Worm (Caenorhabditis elegans) whole organism, mixed stage, embryonic: ENCODE data around the gene mdt-27.

Experiments used
- M03D4.4 ChIP-seq: sonication (generic microtip); optimal IDR thresholded peaks from 2 replicates; lab custom pipeline; 2017; ENCODE audit warnings: mild to moderate bottlenecking, missing genetic modification characterization, missing compliant biosample characterization
- bed-3 ChIP-seq: fragments of 200-800 bp; sonication (Bioruptor generic); optimal IDR thresholded peaks from 3 replicates; lab custom pipeline; 2018; ENCODE audit warnings: mild to moderate bottlenecking, missing genetic modification characterization, moderate library complexity, missing compliant biosample characterization
- blmp-1 ChIP-seq: fragments of 150-350 bp; optimal IDR thresholded peaks from 2 replicates; lab custom pipeline; 2014; ENCODE audit warnings: missing biosample characterization, missing genetic modification characterization
- ceh-39 ChIP-seq: fragments of 150-350 bp; optimal IDR thresholded peaks from 2 replicates; lab custom pipeline; 2014; ENCODE audit warnings: missing biosample characterization, missing genetic modification characterization
- ceh-43 ChIP-seq: fragments of 200-800 bp; sonication (Bioruptor generic); optimal IDR thresholded peaks from 2 replicates; lab custom pipeline; 2018; ENCODE audit warnings: mild to moderate bottlenecking, missing genetic modification characterization, moderate library complexity, missing compliant biosample characterization
- ceh-83 ChIP-seq: fragments of 200-800 bp; sonication (Bioruptor generic); optimal IDR thresholded peaks from 2 replicates; lab custom pipeline; 2018; ENCODE audit warnings: mild to moderate bottlenecking, missing genetic modification characterization, missing compliant biosample characterization
- ces-1 ChIP-seq: fragments of 150-350 bp; optimal IDR thresholded peaks from 2 replicates; lab custom pipeline; 2014; ENCODE audit warnings: missing biosample characterization, missing genetic modification reagents, missing genetic modification characterization
- cnd-1 ChIP-seq: fragments of 200-800 bp; sonication (Bioruptor generic); optimal IDR thresholded peaks from 2 replicates; lab custom pipeline; 2018; ENCODE audit warnings: mild to moderate bottlenecking, missing genetic modification characterization, missing compliant biosample characterization
- drap-1 ChIP-seq: fragments of 200-800 bp; sonication (Bioruptor generic); optimal IDR thresholded peaks from 3 replicates; lab custom pipeline; 2018; ENCODE audit warnings: mild to moderate bottlenecking, missing genetic modification characterization, missing compliant biosample characterization
- elt-1 ChIP-seq: sonication (generic microtip); optimal IDR thresholded peaks from 2 replicates; lab custom pipeline; 2017; ENCODE audit warnings: missing genetic modification characterization, mild to moderate bottlenecking, missing compliant biosample characterization, antibody characterized with exemption, moderate library complexity, borderline replicate concordance; ENCODE audit not compliant: insufficient read depth
- elt-3 ChIP-seq: fragments of 150-350 bp; optimal IDR thresholded peaks from 2 replicates; lab custom pipeline; 2014; ENCODE audit warnings: missing biosample characterization, missing genetic modification characterization
- flh-1 ChIP-seq: fragments of 200-800 bp; sonication (Bioruptor generic); optimal IDR thresholded peaks from 2 replicates; lab custom pipeline; 2018; ENCODE audit warnings: mild to moderate bottlenecking, missing genetic modification characterization, moderate library complexity, missing compliant biosample characterization
- ham-2 ChIP-seq: fragments of 200-800 bp; sonication (Bioruptor generic); optimal IDR thresholded peaks from 2 replicates; lab custom pipeline; 2018; ENCODE audit warnings: mild to moderate bottlenecking, missing genetic modification characterization, missing compliant biosample characterization
- hlh-1 ChIP-seq: fragments of 150-350 bp; optimal IDR thresholded peaks from 2 replicates; lab custom pipeline; 2014; ENCODE audit warnings: missing biosample characterization, missing genetic modification reagents, missing genetic modification characterization
- lin-13 ChIP-seq: fragments of 150-350 bp; optimal IDR thresholded peaks from 2 replicates; lab custom pipeline; 2014; ENCODE audit warnings: missing biosample characterization, missing genetic modification characterization
- lin-32 ChIP-seq: fragments of 200-800 bp; sonication (Bioruptor generic); optimal IDR thresholded peaks from 2 replicates; lab custom pipeline; 2018; ENCODE audit warnings: mild to moderate bottlenecking, missing genetic modification characterization, missing compliant biosample characterization
- lsy-2 ChIP-seq: fragments of 150-350 bp; optimal IDR thresholded peaks from 2 replicates; lab custom pipeline; 2014; ENCODE audit warnings: missing biosample characterization, missing genetic modification characterization
- mab-5 ChIP-seq: fragments of 150-350 bp; optimal IDR thresholded peaks from 2 replicates; lab custom pipeline; 2014; ENCODE audit warnings: missing biosample characterization, missing genetic modification characterization
- mls-2 ChIP-seq: sonication (generic microtip); optimal IDR thresholded peaks from 2 replicates; lab custom pipeline; 2016; ENCODE audit warnings: mild to moderate bottlenecking, missing genetic modification characterization, moderate library complexity, missing compliant biosample characterization
- nhr-2 ChIP-seq: fragments of 150-350 bp; optimal IDR thresholded peaks from 2 replicates; lab custom pipeline; 2014; ENCODE audit warnings: missing biosample characterization, missing genetic modification characterization
- nhr-237 ChIP-seq: fragments of 150-350 bp; optimal IDR thresholded peaks from 2 replicates; lab custom pipeline; 2014; ENCODE audit warnings: missing biosample characterization, missing genetic modification characterization
- nhr-28 ChIP-seq: fragments of 150-350 bp; optimal IDR thresholded peaks from 2 replicates; lab custom pipeline; 2014; ENCODE audit warnings: missing biosample characterization, missing genetic modification characterization
- nhr-76 ChIP-seq: sonication (generic microtip); optimal IDR thresholded peaks from 2 replicates; lab custom pipeline; 2017; ENCODE audit warnings: missing biosample characterization, missing genetic modification characterization
- pha-4 ChIP-seq: fragments of 150-350 bp; optimal IDR thresholded peaks from 2 replicates; lab custom pipeline; 2018; ENCODE audit warnings: missing biosample characterization, missing genetic modification reagents, missing genetic modification characterization
- snpc-4 ChIP-seq: fragments of 150-350 bp; optimal IDR thresholded peaks from 2 replicates; lab custom pipeline; 2014; ENCODE audit warnings: missing biosample characterization, missing genetic modification characterization
- sptf-1 ChIP-seq: sonication (generic microtip); optimal IDR thresholded peaks from 2 replicates; lab custom pipeline; 2017; ENCODE audit warnings: mild to moderate bottlenecking, missing genetic modification characterization, moderate library complexity, missing compliant biosample characterization
- tbx-8 ChIP-seq: fragments of 200-800 bp; sonication (Bioruptor generic); optimal IDR thresholded peaks from 2 replicates; lab custom pipeline; 2018; ENCODE audit warnings: mild to moderate bottlenecking, missing genetic modification characterization, moderate library complexity, missing compliant biosample characterization
- unc-120 ChIP-seq: sonication (generic microtip); optimal IDR thresholded peaks from 2 replicates; lab custom pipeline; 2017; ENCODE audit warnings: missing genetic modification characterization, missing compliant biosample characterization; ENCODE audit not compliant: poor library complexity, severe bottlenecking
- unc-39 ChIP-seq: fragments of 150-350 bp; optimal IDR thresholded peaks from 2 replicates; lab custom pipeline; 2014; ENCODE audit warnings: missing biosample characterization, missing genetic modification characterization
- ztf-11 ChIP-seq: fragments of 150-350 bp; optimal IDR thresholded peaks from 2 replicates; lab custom pipeline; 2014; ENCODE audit warnings: missing biosample characterization, missing genetic modification characterization

The mdt-27 gene

DNA sequence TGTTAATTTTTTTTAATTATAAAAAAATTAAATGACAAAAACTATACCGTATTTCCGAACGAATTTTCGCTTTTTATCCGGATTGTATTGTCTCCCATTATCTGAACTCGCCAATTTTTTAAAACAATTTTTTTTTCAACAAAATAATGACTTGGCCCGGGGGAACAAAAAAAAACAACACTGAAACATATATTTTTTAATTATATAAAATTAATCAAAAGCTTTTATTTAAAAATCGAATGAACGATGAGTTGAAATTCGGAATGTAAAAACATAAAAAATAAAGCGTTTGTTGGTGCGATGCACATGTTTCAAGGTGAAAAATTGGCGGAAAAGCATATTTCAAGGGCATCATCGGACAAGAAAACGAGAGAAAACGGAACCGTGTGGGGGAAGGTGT is at the start of gene mdt-27:
TSS of gene mdt-27 (minus strand) at position 101 of the 400 bp plus-strand sequence.
- TF ChIP-seq lsy-2 (tag; lab: Kevin White, UChicago) (no peak), ceh-39 (no peak), hlh-1 (tag; lab: Kevin White, UChicago) (no peak), unc-120 (tag; lab: Kevin White, UChicago) (no peak), ceh-43 (no peak)

DNA sequence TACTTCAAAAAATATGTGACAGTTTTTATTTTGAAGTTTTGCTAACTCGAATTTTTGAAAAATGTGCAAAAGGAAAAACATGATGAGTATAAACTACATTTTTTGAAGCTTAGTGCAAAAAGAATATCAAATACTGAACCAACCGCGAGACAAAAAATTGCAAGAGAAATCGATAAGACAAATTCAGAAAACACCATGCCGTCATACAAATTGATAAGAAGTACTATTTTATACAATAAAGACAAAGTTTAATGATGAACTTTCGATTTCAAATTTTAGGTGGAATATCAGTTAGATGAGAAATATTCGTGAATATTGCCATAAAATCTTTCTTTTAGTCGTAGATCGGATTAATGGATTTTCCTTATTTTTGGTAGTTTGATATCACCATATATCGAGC is 49.3 kb upstream of the mdt-27 start:
- TF ChIP-seq bed-3 (GFP tag; lab: Kevin White, UChicago) (no peak), ceh-83 (GFP tag; lab: Kevin White, UChicago) (no peak), lin-32 (GFP tag; lab: Kevin White, UChicago) (no peak), mab-5 (tag; lab: Kevin White, UChicago) (no peak), sptf-1 (tag; lab: Kevin White, UChicago) (no peak), ham-2 (GFP tag; lab: Kevin White, UChicago) (no peak), tbx-8 (no peak), nhr-76 (tag; lab: Kevin White, UChicago) (no peak), flh-1 (GFP tag; lab: Kevin White, UChicago) (no peak), nhr-2 (tag; lab: Kevin White, UChicago) (no peak), nhr-28 (tag; lab: Kevin White, UChicago) (no peak), ces-1 (no peak), pha-4 (tag; lab: Kevin White, UChicago) (no peak), ceh-39 (no peak), unc-39 (no peak), ztf-11 (no peak), M03D4.4 (tag; lab: Kevin White, UChicago) (no peak), hlh-1 (tag; lab: Kevin White, UChicago) (no peak)

DNA sequence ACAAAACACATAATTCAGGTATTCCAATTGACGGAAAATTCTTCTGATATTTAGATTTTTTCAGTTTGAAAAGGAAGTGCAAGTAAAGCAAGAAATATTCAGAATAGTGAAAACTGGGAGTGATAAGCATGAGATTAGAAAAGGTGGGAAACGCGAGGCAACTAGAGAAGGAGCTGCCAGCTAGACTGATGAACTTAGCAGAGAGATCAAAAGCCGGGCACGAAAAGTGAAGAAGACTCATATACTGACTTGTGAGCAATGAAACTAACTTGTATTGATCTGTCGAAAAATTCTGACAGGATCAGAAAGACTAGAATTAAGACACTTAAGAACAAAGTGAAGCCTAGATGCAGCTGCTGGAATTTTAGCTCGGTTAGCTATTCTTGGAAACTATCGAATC is 48.0 kb upstream of the mdt-27 start, which contains the start of gene nhr-36:
TSS of gene nhr-36 (minus strand) at position 101 of the 400 bp plus-strand sequence.
- no peak for TF ChIP-seq drap-1 (GFP tag; lab: Kevin White, UChicago)
- no peak for TF ChIP-seq snpc-4 (tag; lab: Kevin White, UChicago)
- TF ChIP-seq ztf-11 = no peak
- TF ChIP-seq pha-4 (tag; lab: Kevin White, UChicago) = no peak
- TF ChIP-seq unc-120 (tag; lab: Kevin White, UChicago) = no peak
- TF ChIP-seq tbx-8 = no peak
- no peak for TF ChIP-seq nhr-237
- no peak for TF ChIP-seq blmp-1 (tag; lab: Kevin White, UChicago)
- no peak for TF ChIP-seq elt-3
- no peak for TF ChIP-seq M03D4.4 (tag; lab: Kevin White, UChicago)

DNA sequence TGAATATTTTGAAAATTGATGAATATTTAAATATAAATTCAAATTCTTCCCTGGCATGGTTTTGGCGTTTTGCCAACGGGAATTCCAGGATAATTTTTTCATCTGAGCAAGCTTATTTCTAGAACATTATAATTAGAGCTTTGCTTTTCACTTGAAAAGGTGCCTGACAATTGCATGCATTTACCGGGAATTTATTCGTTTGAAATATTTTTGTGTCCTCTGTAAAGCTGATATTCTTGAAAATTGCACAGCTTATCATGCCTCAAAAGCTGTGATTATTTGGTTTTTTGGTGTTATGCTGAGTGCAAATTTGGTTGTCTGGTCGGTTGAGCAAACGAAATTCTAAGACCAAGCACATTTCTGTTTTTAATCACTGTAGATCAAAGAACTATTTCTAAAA is 47.0 kb upstream of the mdt-27 start:
- TF ChIP-seq unc-39 (no peak), flh-1 (GFP tag; lab: Kevin White, UChicago) (no peak), ham-2 (GFP tag; lab: Kevin White, UChicago) (no peak), ztf-11 (no peak), hlh-1 (tag; lab: Kevin White, UChicago) (no peak), ces-1 (no peak), tbx-8 (no peak), elt-1 (tag; lab: Kevin White, UChicago) (no peak), ceh-39 (no peak), unc-120 (tag; lab: Kevin White, UChicago) (no peak), ceh-83 (GFP tag; lab: Kevin White, UChicago) (no peak), M03D4.4 (tag; lab: Kevin White, UChicago) (no peak), mls-2 (tag; lab: Kevin White, UChicago) (no peak), lin-13 (tag; lab: Kevin White, UChicago) (no peak), bed-3 (GFP tag; lab: Kevin White, UChicago) (no peak)

DNA sequence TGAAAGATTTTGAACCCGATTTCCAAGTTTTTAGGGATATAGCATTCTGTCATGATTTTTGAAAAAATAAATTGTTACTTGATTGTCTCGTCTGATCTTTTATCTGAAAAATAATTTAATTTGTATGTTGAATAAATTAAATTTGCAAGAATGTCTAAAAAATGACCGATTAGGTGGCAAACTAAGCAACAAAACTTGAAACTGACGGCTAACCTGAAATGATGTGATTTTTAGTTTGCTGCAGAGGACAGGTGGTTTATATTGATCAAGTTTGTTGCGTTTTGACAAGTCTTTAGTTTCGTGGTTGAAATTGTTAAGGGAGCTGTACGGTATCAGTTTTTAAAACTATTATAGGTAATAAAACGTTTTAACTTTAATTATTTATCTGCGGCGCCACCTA is 44.0 kb upstream of the mdt-27 start, which contains the start of gene F07C3.16:
TSS of gene F07C3.16 (minus strand) at position 101 of the 400 bp plus-strand sequence.
- no peak for TF ChIP-seq cnd-1 (tag; lab: Kevin White, UChicago)
- TF ChIP-seq lin-13 (tag; lab: Kevin White, UChicago) = no peak
- TF ChIP-seq elt-1 (tag; lab: Kevin White, UChicago) = no peak
- no peak for TF ChIP-seq drap-1 (GFP tag; lab: Kevin White, UChicago)
- no peak for TF ChIP-seq nhr-237
